Worm (Caenorhabditis elegans): ENCODE results near the gene sad-1.

sad-1 gene

DNA sequence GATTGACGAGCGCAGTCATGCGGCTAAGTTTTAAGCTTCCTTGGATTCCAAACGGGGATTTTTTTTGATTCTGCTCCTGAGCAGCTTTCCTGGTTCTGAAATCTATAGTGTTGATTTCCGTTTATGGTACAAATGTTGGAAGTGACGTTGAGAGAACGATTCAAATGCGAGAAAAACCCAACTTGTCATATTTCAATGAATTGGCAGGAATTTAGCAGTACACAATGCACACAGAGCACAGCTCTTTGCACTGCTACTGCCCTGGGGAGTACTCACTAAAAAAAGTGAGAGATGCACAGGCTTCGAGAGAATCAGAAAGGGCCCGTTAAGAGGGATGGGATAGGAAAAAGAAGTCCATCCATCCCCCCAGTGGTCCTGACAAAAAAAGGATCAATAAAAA is at the start of gene sad-1:
sad-1 (minus strand) TSS at position 101 of the 400 bp plus-strand sequence.
- TF ChIP-seq nhr-12 (tag; optimal IDR thresholded peaks at IDR 0.05) (no peak), nfya-1 (tag; optimal IDR thresholded peaks at IDR 0.05; ENCODE audit: insufficient read depth) (peak; percentile 5), lin-15B (tag; optimal IDR thresholded peaks at IDR 0.05) (no peak), aly-2 (tag; optimal IDR thresholded peaks at IDR 0.05) (no peak)

DNA sequence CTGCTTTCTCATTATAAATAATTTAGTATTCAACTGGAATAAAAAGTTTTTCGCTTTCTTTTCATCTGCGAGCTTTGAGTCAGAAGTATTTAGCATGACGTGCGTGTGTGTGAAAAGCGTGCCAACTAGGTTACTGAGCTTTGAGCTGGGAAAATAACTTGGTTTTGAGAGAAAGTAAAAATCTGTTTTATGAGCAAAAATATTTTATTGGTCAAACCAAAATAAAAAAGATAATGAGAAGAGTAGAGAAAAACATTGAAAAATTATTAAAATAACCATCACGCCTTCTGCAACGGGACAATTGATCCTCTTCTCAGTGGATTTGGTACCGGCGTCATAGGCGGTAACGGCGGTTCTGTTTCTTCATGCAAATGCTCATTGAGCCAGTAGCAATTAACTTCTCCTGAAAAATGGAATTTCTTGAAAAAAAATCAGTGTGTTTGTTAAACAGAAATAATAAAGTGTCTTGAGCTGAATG is 44.1 kb upstream of the sad-1 start:
- TF ChIP-seq ama-1 (optimal IDR thresholded peaks at IDR 0.05) (peak; percentile 96), nhr-43 (tag; optimal IDR thresholded peaks at IDR 0.05; ENCODE audit: poor library complexity, severe bottlenecking) (peak; percentile 15), ztf-4 (tag; optimal IDR thresholded peaks at IDR 0.05) (no peak), skn-1 (tag; optimal IDR thresholded peaks at IDR 0.05) (no peak)

DNA sequence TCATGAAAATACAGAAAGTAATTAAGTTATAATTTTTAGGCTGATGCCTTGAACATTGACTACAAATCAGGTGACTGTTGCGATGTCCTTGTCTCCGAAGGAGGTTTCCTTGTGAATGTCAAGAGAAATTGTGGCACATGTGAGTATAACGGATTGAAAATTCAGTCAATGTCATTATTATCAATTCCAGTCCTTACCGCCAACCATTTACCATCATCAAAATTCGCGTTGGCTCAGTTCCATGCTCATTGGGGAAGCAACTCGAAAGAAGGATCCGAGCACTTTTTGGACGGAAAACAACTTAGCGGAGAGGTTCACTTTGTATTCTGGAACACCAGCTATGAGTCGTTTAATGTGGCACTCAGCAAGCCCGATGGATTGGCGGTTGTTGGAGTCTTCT is 42.9 kb upstream of the sad-1 start:
- TF ChIP-seq ama-1 (optimal IDR thresholded peaks at IDR 0.05) (peak; percentile 51), nhr-76 (tag; optimal IDR thresholded peaks at IDR 0.05) (no peak)

DNA sequence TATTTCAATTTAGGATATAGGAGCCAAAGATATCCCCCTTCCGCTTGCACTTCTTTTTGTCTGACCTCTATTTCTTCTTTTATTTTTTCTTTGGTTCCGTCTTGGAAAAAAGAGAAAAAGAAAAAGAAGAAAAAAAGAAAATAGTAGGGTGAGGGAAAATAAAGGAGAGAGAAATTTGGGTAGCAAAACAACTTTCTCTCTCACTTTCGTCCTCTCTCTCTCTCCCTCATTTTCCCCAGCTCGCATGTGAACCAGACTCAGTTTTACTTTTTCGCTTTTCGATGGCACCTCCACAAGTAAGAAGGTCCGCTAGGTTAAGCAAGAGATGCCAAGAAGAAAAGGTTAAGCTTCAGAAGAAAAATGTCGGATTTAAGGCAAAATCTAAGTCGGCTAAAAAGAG is 42.3 kb upstream of the sad-1 start:
- no peak for TF ChIP-seq elt-3 (tag; optimal IDR thresholded peaks at IDR 0.05)
- no peak for TF ChIP-seq ZK546.5 (tag; optimal IDR thresholded peaks at IDR 0.05)
- TF ChIP-seq lin-39 (tag; optimal IDR thresholded peaks at IDR 0.05): peak; percentile 30
- TF ChIP-seq nhr-11 (tag; optimal IDR thresholded peaks at IDR 0.05): no peak
- TF ChIP-seq ama-1 (optimal IDR thresholded peaks at IDR 0.05): peak; percentile 86
- TF ChIP-seq unc-39 (tag; optimal IDR thresholded peaks at IDR 0.05): no peak
- TF ChIP-seq nfya-1 (tag; optimal IDR thresholded peaks at IDR 0.05; ENCODE audit: insufficient read depth): peak; percentile 41
- peak; percentile 23 for TF ChIP-seq hmg-11 (tag; optimal IDR thresholded peaks at IDR 0.05)
- TF ChIP-seq ztf-4 (tag; optimal IDR thresholded peaks at IDR 0.05): peak; percentile 22
- no peak for TF ChIP-seq ceh-9 (tag; optimal IDR thresholded peaks at IDR 0.05)

DNA sequence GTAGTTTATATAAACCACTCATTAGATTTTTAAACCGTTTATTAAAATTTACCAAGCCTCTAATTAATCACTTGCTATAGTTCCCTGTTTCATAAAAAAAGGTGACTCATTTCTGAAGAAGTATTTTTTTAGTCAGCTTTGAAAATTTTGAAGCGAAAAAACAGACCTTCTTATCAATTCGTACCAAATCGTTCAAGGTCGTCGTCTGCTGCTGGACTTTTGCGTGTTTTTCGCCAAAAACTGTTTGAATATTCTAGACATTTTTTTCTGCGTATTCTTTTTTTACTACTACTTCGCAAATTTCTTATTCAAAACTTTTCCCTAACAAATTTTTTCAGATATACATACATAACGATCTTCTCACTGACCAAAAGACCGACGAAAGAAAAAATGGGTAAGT is 41.8 kb upstream of the sad-1 start, which contains the start of gene cah-4:
cah-4 (plus strand) TSS at position 339 of the 400 bp plus-strand sequence.
- TF ChIP-seq lin-15B (tag; optimal IDR thresholded peaks at IDR 0.05) (no peak), sea-2 (GFP tag; optimal IDR thresholded peaks at IDR 0.05) (no peak), eor-1 (tag; optimal IDR thresholded peaks at IDR 0.05) (no peak), fkh-10 (GFP tag; optimal IDR thresholded peaks at IDR 0.05) (no peak), ama-1 (optimal IDR thresholded peaks at IDR 0.05) (peak; percentile 94), nhr-43 (tag; optimal IDR thresholded peaks at IDR 0.05; ENCODE audit: poor library complexity, severe bottlenecking) (no peak), snpc-4 (tag; optimal IDR thresholded peaks at IDR 0.05) (no peak), unc-39 (tag; optimal IDR thresholded peaks at IDR 0.05) (no peak)

DNA sequence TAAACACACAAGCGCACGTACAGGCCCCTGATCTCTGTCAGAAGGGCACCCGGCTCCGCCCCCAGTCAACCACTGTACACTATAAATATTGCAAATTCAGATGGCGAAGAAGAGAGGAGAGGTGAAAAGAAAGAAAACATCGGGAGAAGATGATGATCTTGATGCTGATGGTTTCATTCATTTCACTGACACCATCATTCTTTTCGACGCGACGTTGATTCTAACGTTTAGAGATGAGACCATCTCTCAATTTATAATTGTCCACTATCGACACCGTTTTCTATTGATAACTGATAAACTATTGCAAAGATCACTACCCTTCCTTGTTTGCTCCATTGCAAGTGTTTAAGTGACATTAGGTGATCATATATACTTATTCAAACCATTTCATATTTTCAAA is 40.9 kb upstream of the sad-1 start:
- TF ChIP-seq daf-12 (tag; optimal IDR thresholded peaks at IDR 0.05) (no peak), ama-1 (optimal IDR thresholded peaks at IDR 0.05) (peak; percentile 85), nhr-43 (tag; optimal IDR thresholded peaks at IDR 0.05; ENCODE audit: poor library complexity, severe bottlenecking) (peak; percentile 35), ceh-16 (tag; optimal IDR thresholded peaks at IDR 0.05) (no peak), elt-3 (tag; optimal IDR thresholded peaks at IDR 0.05) (peak in 1 of 3 experiments; percentile 74), egl-5 (tag; optimal IDR thresholded peaks at IDR 0.05) (no peak), nfya-1 (tag; optimal IDR thresholded peaks at IDR 0.05; ENCODE audit: insufficient read depth) (no peak), nhr-23 (tag; optimal IDR thresholded peaks at IDR 0.05) (peak; percentile 29), nhr-25 (tag; optimal IDR thresholded peaks at IDR 0.05) (peak; percentile 24), elt-1 (tag; optimal IDR thresholded peaks at IDR 0.05) (peak; percentile 37)

DNA sequence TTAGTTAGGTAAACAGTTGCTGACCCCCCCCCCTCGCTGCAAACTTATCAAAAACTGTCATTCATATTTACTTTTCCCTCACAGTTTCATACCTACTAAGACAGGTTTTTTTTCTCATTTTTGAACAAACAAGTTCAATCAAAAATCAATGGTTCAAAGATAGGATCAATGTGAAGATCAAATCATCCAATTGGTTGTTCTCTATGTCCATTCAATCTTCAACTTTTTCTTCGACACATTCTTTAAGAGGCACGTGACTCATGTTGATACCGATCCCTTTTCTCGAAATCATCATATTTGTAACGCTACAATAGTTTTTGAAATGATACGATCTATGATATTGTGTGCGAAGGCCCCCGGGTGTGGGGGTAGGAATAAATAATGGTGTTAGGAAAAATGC is 39.2 kb upstream of the sad-1 start:
- TF ChIP-seq elt-3 (tag; optimal IDR thresholded peaks at IDR 0.05) (peak; percentile 45 to 62 (median 46)), egl-27 (tag; optimal IDR thresholded peaks at IDR 0.05) (no peak), jun-1 (tag; optimal IDR thresholded peaks at IDR 0.05) (peak; percentile 46), elt-2 (tag; optimal IDR thresholded peaks at IDR 0.05) (peak; percentile 6), ztf-11 (tag; optimal IDR thresholded peaks at IDR 0.05) (no peak), nhr-23 (tag; optimal IDR thresholded peaks at IDR 0.05) (peak; percentile 70), elt-1 (tag; optimal IDR thresholded peaks at IDR 0.05) (peak; percentile 97), pha-4 (tag; optimal IDR thresholded peaks at IDR 0.05) (peak; percentile 40), nhr-25 (tag; optimal IDR thresholded peaks at IDR 0.05) (peak; percentile 70), nhr-43 (tag; optimal IDR thresholded peaks at IDR 0.05; ENCODE audit: poor library complexity, severe bottlenecking) (peak; percentile 72), ceh-28 (tag; optimal IDR thresholded peaks at IDR 0.05) (peak; percentile 21), snpc-4 (tag; optimal IDR thresholded peaks at IDR 0.05) (no peak), lin-39 (tag; optimal IDR thresholded peaks at IDR 0.05) (no peak)
